Worm (Caenorhabditis elegans): ENCODE measurements around the gene F44E5.15.

The F44E5.15 gene

DNA sequence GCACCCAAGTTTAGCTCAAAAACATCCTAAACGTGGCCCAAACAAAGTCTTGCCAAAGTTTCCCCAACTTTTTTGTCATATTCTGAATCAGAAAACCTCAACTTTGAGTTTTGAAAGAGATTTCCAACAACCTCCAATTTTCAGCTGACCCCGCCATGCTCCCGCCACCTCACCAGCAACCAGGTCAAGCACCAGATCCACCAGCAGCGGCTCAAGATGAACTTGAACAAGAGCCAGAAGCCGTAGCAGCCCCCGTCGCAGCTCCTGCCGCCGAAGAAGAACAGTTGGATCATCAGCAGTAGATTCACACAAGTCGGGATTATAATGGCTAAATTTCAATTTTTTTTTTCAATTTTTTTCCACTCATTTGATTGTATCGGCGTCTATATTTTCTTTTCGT, 38.8 kb downstream of the F44E5.15 start:
- no peak for TF ChIP-seq hrde-1 (tag; optimal IDR thresholded peaks at IDR 0.05; ENCODE audit: borderline replicate concordance)
- no peak for TF ChIP-seq egl-18 (GFP tag; IDR thresholded peaks at IDR 0.05)
- no peak for TF ChIP-seq bed-2 (GFP tag; IDR thresholded peaks at IDR 0.05)
- no peak for TF ChIP-seq madf-8 (GFP tag; conservative IDR thresholded peaks at IDR 0.05)
- TF ChIP-seq egrh-3 (GFP tag; IDR thresholded peaks at IDR 0.05) = peak; percentile 20; the same call in 1 of the 2 replicates
- no peak for TF ChIP-seq F52B5.7 (tag; optimal IDR thresholded peaks at IDR 0.05)
- TF ChIP-seq hlh-12 (tag; optimal IDR thresholded peaks at IDR 0.05) = no peak
- no peak for TF ChIP-seq F57A8.1 (GFP tag; optimal IDR thresholded peaks at IDR 0.05)
- no peak for TF ChIP-seq ets-4 (GFP tag; optimal IDR thresholded peaks at IDR 0.05)
- no peak for TF ChIP-seq ztf-25 (GFP tag; IDR thresholded peaks at IDR 0.05)
- no peak for TF ChIP-seq die-1 (tag; optimal IDR thresholded peaks at IDR 0.05)
- peak; percentile 57; the same call in 1 of the 2 replicates for TF ChIP-seq zfh-2 (GFP tag; conservative IDR thresholded peaks at IDR 0.05)
- no peak for TF ChIP-seq ceh-27 (GFP tag; optimal IDR thresholded peaks at IDR 0.05)
- TF ChIP-seq akir-1 (GFP tag; optimal IDR thresholded peaks at IDR 0.05) = no peak

DNA sequence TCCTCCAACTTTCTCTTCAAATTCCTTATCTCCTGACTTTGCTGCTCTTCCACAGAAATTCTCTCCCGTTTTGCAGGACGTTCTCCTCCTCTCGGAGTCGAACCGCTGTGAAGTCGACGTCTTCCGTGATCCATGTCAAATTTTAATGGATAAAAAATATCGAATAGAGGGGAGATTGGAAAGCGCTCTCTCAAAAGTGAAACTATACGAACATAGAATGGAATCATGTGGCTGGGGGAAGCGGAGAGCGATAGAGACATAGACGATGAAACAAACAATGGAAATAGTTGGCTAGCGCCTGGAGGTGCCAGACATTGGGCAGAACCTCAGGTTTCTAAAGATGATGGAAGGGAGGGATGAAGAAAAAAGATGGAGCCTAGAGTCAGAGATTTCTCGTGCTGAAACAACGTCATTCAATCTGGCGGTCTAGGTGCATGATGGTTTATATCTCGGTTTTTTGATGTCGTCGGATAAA, 41.5 kb downstream of the F44E5.15 start, which contains the start of gene F43G6.8:
TSS of gene F43G6.8 (minus strand) at position 198 of the 475 bp plus-strand sequence.
- TF ChIP-seq mel-28 (tag; optimal IDR thresholded peaks at IDR 0.05; ENCODE audit: borderline replicate concordance) (peak; percentile 28), hmg-1.2 (GFP tag; IDR thresholded peaks at IDR 0.05) (peak; percentile 80), mcd-1 (GFP tag; IDR thresholded peaks at IDR 0.05) (peak; percentile 45; the same call in 1 of the 2 replicates), ama-1 (optimal IDR thresholded peaks at IDR 0.05) (peak; percentile 83), ama-1 (GFP tag; optimal IDR thresholded peaks at IDR 0.05) (no peak), Y95B8A.8 (GFP tag; IDR thresholded peaks at IDR 0.05) (no peak), zfh-2 (GFP tag; conservative IDR thresholded peaks at IDR 0.05) (peak; percentile 35; the same call in 1 of the 2 replicates), pbrm-1 (GFP tag; IDR thresholded peaks at IDR 0.05) (peak; percentile 59), madf-10 (tag; optimal IDR thresholded peaks at IDR 0.05) (no peak), rcor-1 (GFP tag; IDR thresholded peaks at IDR 0.05) (0 out of 2 replicates have a peak, but pooled peaks have one; percentile 14), dox-1 (GFP tag; IDR thresholded peaks at IDR 0.05) (0 out of 2 replicates have a peak, but pooled peaks have one; percentile 42), ztf-6 (GFP tag; IDR thresholded peaks at IDR 0.05) (no peak), ztf-18 (tag; optimal IDR thresholded peaks at IDR 0.05) (peak; percentile 6), Y53F4B.3 (GFP tag; IDR thresholded peaks at IDR 0.05) (no peak), attf-5 (GFP tag; optimal IDR thresholded peaks at IDR 0.05) (peak; percentile 80), T07F8.4 (tag; optimal IDR thresholded peaks at IDR 0.05) (no peak), K12H6.12 (tag; optimal IDR thresholded peaks at IDR 0.05) (peak; percentile 29), sptf-2 (GFP tag; optimal IDR thresholded peaks at IDR 0.05) (no peak)

DNA sequence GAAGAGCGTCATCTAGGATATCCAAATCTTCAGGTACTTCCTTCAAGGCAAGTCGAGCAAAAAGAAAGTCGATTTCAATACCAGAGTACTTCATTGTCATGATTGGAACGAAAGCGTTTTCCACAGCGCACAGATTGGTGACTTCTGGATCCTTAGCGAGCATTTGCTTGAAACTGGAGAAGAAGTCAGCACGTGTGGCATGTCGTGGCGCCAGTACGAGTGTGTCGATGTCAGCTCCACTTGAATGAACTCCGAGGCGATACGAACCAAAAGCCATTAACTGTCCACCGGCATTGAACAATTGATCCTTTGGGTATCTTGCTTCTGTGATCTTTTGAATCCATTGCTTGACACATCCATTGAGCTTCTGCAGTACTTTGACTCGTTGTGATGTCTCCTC, 43.5 kb downstream of the F44E5.15 start:
- TF ChIP-seq nhr-80 (tag; optimal IDR thresholded peaks at IDR 0.05) (no peak), B0019.2 (GFP tag; conservative IDR thresholded peaks at IDR 0.05) (no peak), dox-1 (GFP tag; IDR thresholded peaks at IDR 0.05) (no peak), mcd-1 (GFP tag; IDR thresholded peaks at IDR 0.05) (no peak), him-1 (tag; optimal IDR thresholded peaks at IDR 0.05) (no peak), hlh-12 (tag; optimal IDR thresholded peaks at IDR 0.05) (no peak), ztf-3 (GFP tag; optimal IDR thresholded peaks at IDR 0.05) (no peak), ceh-40 (GFP tag; IDR thresholded peaks at IDR 0.05) (no peak), repo-1 (tag; optimal IDR thresholded peaks at IDR 0.05) (no peak)
